Worm (Caenorhabditis elegans): Measurements from ENCODE around the gene T27F7.12.

DNA sequence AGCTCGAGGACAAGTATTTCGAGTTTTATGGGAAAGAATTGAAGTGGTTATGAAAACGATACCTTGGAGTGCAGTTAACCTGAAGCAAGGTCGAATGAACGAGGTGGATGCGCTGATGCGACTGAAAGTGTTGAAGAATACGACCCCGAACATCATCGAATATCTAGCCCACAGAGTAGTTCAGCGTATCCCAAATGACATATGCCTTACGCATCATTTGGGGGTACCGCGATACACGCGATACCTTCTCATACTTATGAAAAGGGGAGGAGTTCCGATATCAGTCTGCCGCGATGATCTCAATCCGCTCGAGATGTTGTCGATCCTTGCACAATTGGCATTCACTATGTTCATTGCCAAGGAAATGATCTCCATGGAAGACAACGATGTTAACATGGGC lies at the start of gene T27F7.12:
- TF ChIP-seq drap-1 (GFP tag; optimal IDR thresholded peaks at IDR 0.05): no peak
- TF ChIP-seq unc-39 (tag; optimal IDR thresholded peaks at IDR 0.05): no peak
- TF ChIP-seq M03D4.4 (tag; optimal IDR thresholded peaks at IDR 0.05): no peak
- TF ChIP-seq sem-2 (GFP tag; optimal IDR thresholded peaks at IDR 0.05): no peak
- TF ChIP-seq ceh-83 (GFP tag; optimal IDR thresholded peaks at IDR 0.05): no peak
- no peak for TF ChIP-seq snpc-4 (tag; optimal IDR thresholded peaks at IDR 0.05)
- TF ChIP-seq nhr-28 (tag; optimal IDR thresholded peaks at IDR 0.05): no peak
- no peak for TF ChIP-seq ztf-11 (tag; optimal IDR thresholded peaks at IDR 0.05)
- no peak for TF ChIP-seq cnd-1 (tag; optimal IDR thresholded peaks at IDR 0.05)

Data from whole organism, mixed stage, embryonic.